Worm (Caenorhabditis elegans): ENCODE results near the gene nhr-70.

ce11 chrV:18644258-18644657 is 27.9 kb downstream of the nhr-70 start:
- TF ChIP-seq ceh-83 (GFP tag; optimal IDR thresholded peaks at IDR 0.05) (no peak), elt-3 (tag; optimal IDR thresholded peaks at IDR 0.05) (no peak)
